Fruit fly (Drosophila melanogaster) whole organism, prepupa: Measurements from ENCODE around the gene CG4259.

ENCODE experiments used
- Blimp-1 ChIP-seq: fragments of 200-800 bp; sonication (Bioruptor generic); optimal IDR thresholded peaks from 3 replicates; lab custom pipeline; 2017; ENCODE audit warnings: missing biosample characterization, missing genetic modification characterization, mild to moderate bottlenecking, moderate library complexity, missing genetic modification reagents
- CG11294 ChIP-seq: fragments of 200-800 bp; sonication (Bioruptor generic); IDR thresholded peaks from 2 replicates; pipeline ENCODE4 v1.3.6; 2022; ENCODE audit warnings: missing biosample characterization, missing genetic modification characterization
- CG4318 ChIP-seq: fragments of 200-800 bp; sonication (Bioruptor generic); optimal IDR thresholded peaks from 3 replicates; lab custom pipeline; 2017; ENCODE audit warnings: missing biosample characterization, mild to moderate bottlenecking, missing genetic modification characterization
- CG6792 ChIP-seq: fragments of 200-800 bp; sonication (Bioruptor generic); optimal IDR thresholded peaks from 3 replicates; lab custom pipeline; 2016; ENCODE audit warnings: missing biosample characterization, missing genetic modification characterization
- CG6808 ChIP-seq: fragments of 200-800 bp; sonication (Bioruptor generic); optimal IDR thresholded peaks from 3 replicates; lab custom pipeline; 2017; ENCODE audit warnings: missing biosample characterization, missing genetic modification characterization, mild to moderate bottlenecking, moderate library complexity, missing genetic modification reagents
- Ets96B ChIP-seq: fragments of 200-800 bp; optimal IDR thresholded peaks from 2 replicates; lab custom pipeline; 2019; ENCODE audit warnings: missing biosample characterization, mild to moderate bottlenecking, missing genetic modification characterization, moderate library complexity
- Hr4 ChIP-seq: fragments of 200-800 bp; sonication (Bioruptor generic); optimal IDR thresholded peaks from 3 replicates; lab custom pipeline; 2016; ENCODE audit warnings: missing biosample characterization, missing genetic modification characterization
- Lpt ChIP-seq: fragments of 200-800 bp; sonication (Bioruptor generic); optimal IDR thresholded peaks from 3 replicates; lab custom pipeline; 2016; ENCODE audit warnings: missing biosample characterization, missing genetic modification characterization
- OdsH ChIP-seq: fragments of 200-800 bp; sonication (Bioruptor generic); optimal IDR thresholded peaks from 3 replicates; lab custom pipeline; 2016; ENCODE audit warnings: missing biosample characterization, missing genetic modification characterization
- Smox ChIP-seq: fragments of 200-800 bp; sonication (Bioruptor generic); optimal IDR thresholded peaks from 3 replicates; lab custom pipeline; 2016; ENCODE audit warnings: missing biosample characterization, missing genetic modification characterization
- fd85E ChIP-seq: fragments of 200-800 bp; sonication (Bioruptor generic); optimal IDR thresholded peaks from 3 replicates; lab custom pipeline; 2016; ENCODE audit warnings: missing biosample characterization, missing genetic modification characterization
- fkh ChIP-seq: fragments of 200-800 bp; sonication (Bioruptor generic); optimal IDR thresholded peaks from 3 replicates; lab custom pipeline; 2017; ENCODE audit warnings: missing biosample characterization, mild to moderate bottlenecking, missing genetic modification characterization, moderate library complexity
- spab ChIP-seq: fragments of 200-800 bp; sonication (Bioruptor generic); optimal IDR thresholded peaks from 2 replicates; lab custom pipeline; 2017; ENCODE audit warnings: missing biosample characterization, mild to moderate bottlenecking, missing genetic modification characterization, missing genetic modification reagents

dm6 chr2L:2162281-2162680, 33.2 kb upstream of the CG4259 start:
- TF ChIP-seq spab (GFP tag; lab: Kevin White, UChicago) (no peak), CG4318 (GFP tag; lab: Kevin White, UChicago) (no peak), fd85E (no peak), OdsH (GFP tag; lab: Kevin White, UChicago) (no peak), Hr4 (GFP tag; lab: Kevin White, UChicago) (no peak), fkh (no peak), CG11294 (GFP tag; lab: Robert Waterston, UW) (no peak), CG6808 (GFP tag; lab: Kevin White, UChicago) (no peak), Ets96B (tag; lab: Kevin White, UChicago) (no peak), CG6792 (no peak), Lpt (GFP tag; lab: Kevin White, UChicago) (peak; percentile 70), Blimp-1 (no peak), Smox (GFP tag; lab: Kevin White, UChicago) (no peak)
